Worm (Caenorhabditis elegans) whole organism, midembryonic: ENCODE results near the gene W06G6.2.

ENCODE experiments used
- T22C8.4 ChIP-seq: fragments of 200-800 bp; sonication (Bioruptor generic); IDR thresholded peaks from 2 replicates; pipeline ENCODE4 v1.3.6; 2022; ENCODE audit warnings: missing genetic modification characterization, missing compliant biosample characterization
- cog-1 ChIP-seq: sonication (generic microtip); optimal IDR thresholded peaks from 2 replicates; lab custom pipeline; 2016; ENCODE audit warnings: missing genetic modification characterization, missing compliant biosample characterization
- klf-2 ChIP-seq: fragments of 200-800 bp; sonication (Bioruptor generic); conservative IDR thresholded peaks from 2 replicates; pipeline ENCODE4 v1.3.6; 2022; ENCODE audit warnings: missing genetic modification reagents, missing genetic modification characterization, missing compliant biosample characterization

ce11 chrV:16675553-16675952 is 46.5 kb downstream of the W06G6.2 start, which contains the start of gene srz-1:
- no peak for TF ChIP-seq klf-2
- TF ChIP-seq T22C8.4 (GFP tag; lab: Robert Waterston, UW) = no peak
- no peak for TF ChIP-seq cog-1 (tag; lab: Kevin White, UChicago)
